Worm (Caenorhabditis elegans) whole organism, young adult: ENCODE results near the gene Y60A3A.19.

Experiments used
- B0035.1 ChIP-seq: sonication (generic microtip); optimal IDR thresholded peaks from 2 replicates; lab custom pipeline; 2016; ENCODE audit warnings: missing genetic modification characterization, mild to moderate bottlenecking, missing compliant biosample characterization, missing genotype, missing genetic modification reagents
- F33H1.4 ChIP-seq: fragments of 200-800 bp; sonication (Bioruptor generic); IDR thresholded peaks from 2 replicates; pipeline ENCODE4 v1.3.6; 2022; ENCODE audit warnings: missing genetic modification reagents, missing genetic modification characterization, missing compliant biosample characterization
- Y79H2A.3 ChIP-seq: fragments of 200-800 bp; sonication (Bioruptor generic); conservative IDR thresholded peaks from 2 replicates; pipeline ENCODE4 v1.3.6; 2022; ENCODE audit warnings: missing genetic modification reagents, missing genetic modification characterization, missing compliant biosample characterization
- ceh-40 ChIP-seq: fragments of 200-800 bp; sonication (Bioruptor generic); IDR thresholded peaks from 2 replicates; pipeline ENCODE4 v1.3.6; 2022; ENCODE audit warnings: missing genetic modification characterization, missing compliant biosample characterization
- egrh-3 ChIP-seq: fragments of 200-800 bp; sonication (Bioruptor generic); IDR thresholded peaks from 2 replicates; pipeline ENCODE4 v1.3.6; 2022; ENCODE audit warnings: missing genetic modification reagents, missing genetic modification characterization, missing compliant biosample characterization
- lin-35 ChIP-seq, 3 experiments: fragments of 150-350 bp in 2 of 3; sonication (generic microtip) in 1 of 3; optimal IDR thresholded peaks; 2 replicates each; lab custom pipeline; 2014 to 2018; ENCODE audit warnings: missing biosample characterization in 3 of 3, missing genetic modification characterization in 3 of 3, missing genetic modification reagents in 3 of 3
- lir-1 ChIP-seq: fragments of 200-800 bp; sonication (Bioruptor generic); conservative IDR thresholded peaks from 2 replicates; pipeline ENCODE4 v1.3.6; 2022; ENCODE audit warnings: missing genetic modification reagents, missing genetic modification characterization, missing compliant biosample characterization
- madf-3 ChIP-seq: fragments of 200-800 bp; sonication (Bioruptor generic); IDR thresholded peaks from 2 replicates; pipeline ENCODE4 v1.3.6; 2022; ENCODE audit warnings: missing genetic modification reagents, missing genetic modification characterization, missing compliant biosample characterization
- nfya-1 ChIP-seq: sonication (generic microtip); optimal IDR thresholded peaks from 2 replicates; lab custom pipeline; 2017; ENCODE audit warnings: antibody characterized with exemption, missing compliant biosample characterization, missing genetic modification characterization, borderline replicate concordance; ENCODE audit not compliant: insufficient read depth
- pha-4 ChIP-seq: fragments of 150-350 bp; sonication (generic microtip); optimal IDR thresholded peaks from 2 replicates; lab custom pipeline; 2014; ENCODE audit warnings: missing biosample characterization, missing genetic modification reagents, missing genetic modification characterization
- unc-62 ChIP-seq: fragments of 150-350 bp; optimal IDR thresholded peaks from 2 replicates; lab custom pipeline; 2014; ENCODE audit warnings: missing biosample characterization, missing genetic modification reagents, missing genetic modification characterization
- xnd-1 ChIP-seq: sonication (generic microtip); optimal IDR thresholded peaks from 2 replicates; lab custom pipeline; 2016; ENCODE audit warnings: missing genotype, missing genetic modification reagents, missing genetic modification characterization, missing compliant biosample characterization
- zim-3 ChIP-seq: sonication (generic microtip); optimal IDR thresholded peaks from 2 replicates; lab custom pipeline; 2017; ENCODE audit warnings: mild to moderate bottlenecking, missing genetic modification characterization, moderate library complexity, missing compliant biosample characterization
- ztf-18 ChIP-seq: sonication (generic microtip); optimal IDR thresholded peaks from 2 replicates; lab custom pipeline; 2016; ENCODE audit warnings: missing genotype, mild to moderate bottlenecking, missing genetic modification characterization, missing compliant biosample characterization

DNA sequence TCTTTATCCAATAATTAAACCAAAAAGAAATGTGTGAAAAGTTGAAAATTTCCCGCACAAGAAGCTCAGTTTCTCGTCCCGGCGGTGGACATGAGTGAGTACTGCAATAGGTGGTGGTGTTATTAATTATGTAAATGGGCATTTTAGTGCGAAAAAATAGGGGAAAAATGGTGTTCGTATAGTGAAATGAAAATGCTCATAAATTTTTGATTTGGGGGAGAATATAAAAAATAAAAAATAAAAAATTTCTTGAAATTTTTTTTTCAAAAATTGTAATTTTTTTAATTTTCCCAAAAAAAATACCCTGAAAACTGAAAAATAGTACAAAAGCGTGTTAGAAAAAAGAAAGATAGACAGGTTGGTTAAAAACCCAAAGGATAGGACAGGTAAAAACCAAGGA, 21.1 kb upstream of the Y60A3A.19 start, which contains the start of gene gly-4:
- TF ChIP-seq ceh-40 (no peak), lin-35 (GFP tag; optimal IDR thresholded peaks at IDR 0.05; lab: Kevin White, UChicago) (no peak), ztf-18 (tag; lab: Kevin White, UChicago) (no peak), lir-1 (GFP tag; lab: Robert Waterston, UW) (no peak), nfya-1 (tag; lab: Kevin White, UChicago) (no peak), xnd-1 (tag; lab: Kevin White, UChicago) (no peak), egrh-3 (GFP tag; lab: Robert Waterston, UW) (no peak), madf-3 (GFP tag; lab: Robert Waterston, UW) (no peak), zim-3 (tag; lab: Kevin White, UChicago) (no peak), F33H1.4 (GFP tag; lab: Robert Waterston, UW) (no peak), B0035.1 (tag; lab: Kevin White, UChicago) (no peak), unc-62 (no peak), Y79H2A.3 (GFP tag; lab: Robert Waterston, UW) (no peak), pha-4 (tag; lab: Kevin White, UChicago) (no peak)
